Worm (Caenorhabditis elegans): ENCODE results near the gene pam-1.

DNA sequence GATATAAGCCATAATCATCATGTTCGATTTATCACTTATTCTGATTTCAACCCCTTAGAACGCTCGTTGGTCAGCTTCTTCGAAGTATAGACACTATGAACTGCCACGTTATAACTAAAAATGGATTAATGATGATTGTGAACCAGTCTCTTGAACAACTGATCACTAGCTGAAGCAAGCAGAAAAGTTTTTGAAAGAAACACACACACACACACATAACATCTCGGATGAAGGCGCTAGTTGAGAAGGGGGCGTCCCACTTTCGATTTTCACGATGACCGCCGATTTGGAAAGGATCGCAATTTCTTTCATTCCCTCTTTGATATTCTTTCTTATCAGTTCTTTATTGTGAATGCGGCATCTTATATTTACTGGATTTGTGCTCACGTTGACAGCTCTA, 18.0 kb upstream of the pam-1 start, which contains the start of gene clec-180:
- no peak for TF ChIP-seq cog-1 (tag; optimal IDR thresholded peaks at IDR 0.05)
- TF ChIP-seq tab-1 (GFP tag; IDR thresholded peaks at IDR 0.05): no peak
- no peak for TF ChIP-seq ztf-23 (GFP tag; IDR thresholded peaks at IDR 0.05)
- no peak for TF ChIP-seq flt-1 (GFP tag; IDR thresholded peaks at IDR 0.05)
- no peak for TF ChIP-seq med-1 (GFP tag; optimal IDR thresholded peaks at IDR 0.05; ENCODE audit: insufficient read depth)
- no peak for TF ChIP-seq ref-1 (GFP tag; conservative IDR thresholded peaks at IDR 0.05)
